Comparison of ENCODE assay signal across 1 fruit fly cellular context in genomic region chr3L:21241447-21241983, dm6.
TF ChIP-seq lines count a peak whose summit lies in the region.

No protein-coding gene starts in this region.

TF ChIP-seq in whole organism, embryonic, 481 proteins besides CTCF, POLR2A, EP300 and RAD21 (continued from another document):
- TF ChIP-seq CG13624 (GFP tag; optimal IDR thresholded peaks at IDR 0.05; lab: Kevin White, UChicago), result peak; percentile 18
- TF ChIP-seq esg (GFP tag; conservative IDR thresholded peaks at IDR 0.05; lab: Robert Waterston, UW), result peak; percentile 30; the same call in 1 of the 2 replicates
- peak; percentile 17 for TF ChIP-seq CG3281 (GFP tag; optimal IDR thresholded peaks at IDR 0.05; lab: Kevin White, UChicago)
- TF ChIP-seq CG3726 (GFP tag; IDR thresholded peaks at IDR 0.05; lab: Robert Waterston, UW), result no peak
- TF ChIP-seq CG9817 (tag; optimal IDR thresholded peaks at IDR 0.05; lab: Kevin White, UChicago), result peak; percentile 4
- TF ChIP-seq Fer1 (GFP tag; optimal IDR thresholded peaks at IDR 0.05; lab: Kevin White, UChicago), result peak; percentile 25
- no peak for TF ChIP-seq chinmo (GFP tag; IDR thresholded peaks at IDR 0.05; lab: Robert Waterston, UW; ENCODE audit: partially characterized antibody)
- no peak for TF ChIP-seq slbo (GFP tag; IDR thresholded peaks at IDR 0.05; lab: Robert Waterston, UW)
- TF ChIP-seq tup (GFP tag; optimal IDR thresholded peaks at IDR 0.05; lab: Kevin White, UChicago), result no peak
- TF ChIP-seq CoRest (tag; optimal IDR thresholded peaks at IDR 0.05; lab: Kevin White, UChicago), result peak; percentile 11
- TF ChIP-seq org-1 (GFP tag; optimal IDR thresholded peaks at IDR 0.05; lab: Kevin White, UChicago), result peak; percentile 16
- TF ChIP-seq CG18599 (GFP tag; optimal IDR thresholded peaks at IDR 0.05; lab: Kevin White, UChicago), result peak; percentile 28
- TF ChIP-seq Gug (GFP tag; IDR thresholded peaks at IDR 0.05; lab: Robert Waterston, UW), result 0 out of 4 replicates have a peak, but pooled peaks have one; percentile 1
- no peak for TF ChIP-seq CG12071 (GFP tag; optimal IDR thresholded peaks at IDR 0.05; lab: Kevin White, UChicago)
- peak; percentile 19 for TF ChIP-seq CG11504 (tag; optimal IDR thresholded peaks at IDR 0.05; lab: Kevin White, UChicago)
- TF ChIP-seq NC2α (GFP tag; optimal IDR thresholded peaks at IDR 0.05; lab: Kevin White, UChicago), result no peak
- TF ChIP-seq Hr51 (GFP tag; optimal IDR thresholded peaks at IDR 0.05; lab: Kevin White, UChicago), result no peak
- TF ChIP-seq CG9876 (GFP tag; optimal IDR thresholded peaks at IDR 0.05; lab: Kevin White, UChicago), result no peak
- peak; percentile 40 for TF ChIP-seq gem (tag; optimal IDR thresholded peaks at IDR 0.05; lab: Kevin White, UChicago)
- TF ChIP-seq al (GFP tag; IDR thresholded peaks at IDR 0.05; lab: Robert Waterston, UW), result peak; percentile 37; the same call in 1 of the 2 replicates
- no peak for TF ChIP-seq az2 (GFP tag; optimal IDR thresholded peaks at IDR 0.05; lab: Kevin White, UChicago)
- TF ChIP-seq CG10274 (GFP tag; optimal IDR thresholded peaks at IDR 0.05; lab: Kevin White, UChicago), result peak; percentile 20
- TF ChIP-seq CG7839 (tag; optimal IDR thresholded peaks at IDR 0.05; lab: Kevin White, UChicago), result peak; percentile 33
- TF ChIP-seq Jarid2 (GFP tag; optimal IDR thresholded peaks at IDR 0.05; lab: Kevin White, UChicago), result peak; percentile 7
- TF ChIP-seq lilli (GFP tag; optimal IDR thresholded peaks at IDR 0.05; lab: Kevin White, UChicago), result peak; percentile 11
- no peak for TF ChIP-seq CG9215 (GFP tag; IDR thresholded peaks at IDR 0.05; lab: Robert Waterston, UW)
- peak; percentile 13 for TF ChIP-seq Hmr (GFP tag; optimal IDR thresholded peaks at IDR 0.05; lab: Kevin White, UChicago)
- TF ChIP-seq jing (GFP tag; optimal IDR thresholded peaks at IDR 0.05; lab: Kevin White, UChicago), result peak; percentile 10
- TF ChIP-seq Sox102F (GFP tag; optimal IDR thresholded peaks at IDR 0.05; lab: Kevin White, UChicago), result peak; percentile 1
- TF ChIP-seq lab (GFP tag; optimal IDR thresholded peaks at IDR 0.05; lab: Kevin White, UChicago), result peak; percentile 13
- no peak for TF ChIP-seq usp (GFP tag; optimal IDR thresholded peaks at IDR 0.05; lab: Kevin White, UChicago)
- no peak for TF ChIP-seq Sin3A (optimal IDR thresholded peaks at IDR 0.05; lab: Kevin White, UChicago)
- peak; percentile 44 for TF ChIP-seq fd3F (GFP tag; optimal IDR thresholded peaks at IDR 0.05; lab: Kevin White, UChicago)
- no peak for TF ChIP-seq CG15073 (GFP tag; optimal IDR thresholded peaks at IDR 0.05; lab: Kevin White, UChicago)
- peak; percentile 20 for TF ChIP-seq CG2120 (GFP tag; optimal IDR thresholded peaks at IDR 0.05; lab: Kevin White, UChicago)
- TF ChIP-seq exex (tag; optimal IDR thresholded peaks at IDR 0.05; lab: Kevin White, UChicago), result no peak
